Worm (Caenorhabditis elegans): Measurements from ENCODE around the gene ZK688.12.

ce11 chrIII:7946968-7947491 is 33.6 kb upstream of the ZK688.12 start, which contains the start of gene gsto-1:
- TF ChIP-seq zim-3 (tag; optimal IDR thresholded peaks at IDR 0.05) (no peak), pha-4 (tag; optimal IDR thresholded peaks at IDR 0.05) (no peak), mel-28 (tag; optimal IDR thresholded peaks at IDR 0.05; ENCODE audit: borderline replicate concordance) (no peak), nhr-120 (GFP tag; IDR thresholded peaks at IDR 0.05) (no peak), cebp-1 (GFP tag; IDR thresholded peaks at IDR 0.05) (no peak), cebp-1 (tag; optimal IDR thresholded peaks at IDR 0.05) (no peak), hsf-1 (GFP tag; IDR thresholded peaks at IDR 0.05) (no peak), snpc-4 (GFP tag; optimal IDR thresholded peaks at IDR 0.05) (no peak), snpc-4 (tag; optimal IDR thresholded peaks at IDR 0.05) (no peak), mxl-1 (tag; optimal IDR thresholded peaks at IDR 0.05) (no peak), hmg-20 (GFP tag; IDR thresholded peaks at IDR 0.05) (no peak), aptf-3 (GFP tag; IDR thresholded peaks at IDR 0.05) (no peak), nfya-2 (GFP tag; IDR thresholded peaks at IDR 0.05) (no peak), nfya-1 (tag; optimal IDR thresholded peaks at IDR 0.05; ENCODE audit: borderline replicate concordance, insufficient read depth) (no peak), Y79H2A.3 (GFP tag; conservative IDR thresholded peaks at IDR 0.05) (no peak)
